Fruit fly (Drosophila melanogaster): ENCODE measurements around the gene CG12991.

The CG12991 gene

dm6 chrX:17580954-17581353 lies 1.3 kb downstream of the CG12991 start:
- no peak for TF ChIP-seq CrebA (GFP tag; optimal IDR thresholded peaks at IDR 0.05; ENCODE audit: borderline replicate concordance)
- no peak for TF ChIP-seq jim (GFP tag; optimal IDR thresholded peaks at IDR 0.05)
- TF ChIP-seq Dif (GFP tag; optimal IDR thresholded peaks at IDR 0.05; ENCODE audit: partially characterized antibody): no peak
- TF ChIP-seq woc (GFP tag; optimal IDR thresholded peaks at IDR 0.05): no peak
- TF ChIP-seq GATAd (GFP tag; optimal IDR thresholded peaks at IDR 0.05): no peak
- TF ChIP-seq HLH106 (tag; optimal IDR thresholded peaks at IDR 0.05): no peak
- TF ChIP-seq rgr (GFP tag; optimal IDR thresholded peaks at IDR 0.05): no peak
- TF ChIP-seq sv (GFP tag; optimal IDR thresholded peaks at IDR 0.05): no peak
- TF ChIP-seq tai (GFP tag; optimal IDR thresholded peaks at IDR 0.05): no peak
- no peak for TF ChIP-seq usp (GFP tag; optimal IDR thresholded peaks at IDR 0.05)

- TF ChIP-seq usp (GFP tag; optimal IDR thresholded peaks at IDR 0.05) (no peak), dsf (GFP tag; optimal IDR thresholded peaks at IDR 0.05; ENCODE audit: borderline replicate concordance) (no peak), h (GFP tag; optimal IDR thresholded peaks at IDR 0.05) (no peak), dmrt93B (GFP tag; optimal IDR thresholded peaks at IDR 0.05) (no peak), CG32264 (GFP tag; optimal IDR thresholded peaks at IDR 0.05) (no peak), Vsx2 (GFP tag; optimal IDR thresholded peaks at IDR 0.05; ENCODE audit: partially characterized antibody) (no peak), Hnf4 (GFP tag; optimal IDR thresholded peaks at IDR 0.05) (no peak), woc (GFP tag; optimal IDR thresholded peaks at IDR 0.05) (no peak), sv (GFP tag; optimal IDR thresholded peaks at IDR 0.05) (no peak), Abd-B (GFP tag; optimal IDR thresholded peaks at IDR 0.05) (no peak), Hr83 (GFP tag; optimal IDR thresholded peaks at IDR 0.05; ENCODE audit: poor library complexity, severe bottlenecking) (no peak), Jra (GFP tag; optimal IDR thresholded peaks at IDR 0.05) (no peak), psq (GFP tag; optimal IDR thresholded peaks at IDR 0.05) (peak; percentile 46), sage (GFP tag; optimal IDR thresholded peaks at IDR 0.05) (no peak), tai (GFP tag; optimal IDR thresholded peaks at IDR 0.05) (no peak), Rel (GFP tag; optimal IDR thresholded peaks at IDR 0.05) (no peak), Rel (tag; optimal IDR thresholded peaks at IDR 0.05) (no peak), Dif (GFP tag; optimal IDR thresholded peaks at IDR 0.05; ENCODE audit: partially characterized antibody) (no peak), foxo (GFP tag; optimal IDR thresholded peaks at IDR 0.05) (peak in 1 of 2 experiments; percentile 16), fru (GFP tag; optimal IDR thresholded peaks at IDR 0.05) (no peak), HLH106 (tag; optimal IDR thresholded peaks at IDR 0.05) (no peak), br (GFP tag; optimal IDR thresholded peaks at IDR 0.05) (no peak), Myc (optimal IDR thresholded peaks at IDR 0.05) (no peak), ey (GFP tag; optimal IDR thresholded peaks at IDR 0.05) (no peak), OdsH (GFP tag; optimal IDR thresholded peaks at IDR 0.05) (peak; percentile 14), N (GFP tag; optimal IDR thresholded peaks at IDR 0.05) (no peak), Sp1 (GFP tag; optimal IDR thresholded peaks at IDR 0.05) (no peak), Dfd (GFP tag; optimal IDR thresholded peaks at IDR 0.05) (no peak), lola (GFP tag; optimal IDR thresholded peaks at IDR 0.05) (no peak), CrebA (GFP tag; optimal IDR thresholded peaks at IDR 0.05; ENCODE audit: borderline replicate concordance) (no peak), rgr (GFP tag; optimal IDR thresholded peaks at IDR 0.05) (peak; percentile 38), CG9705 (GFP tag; optimal IDR thresholded peaks at IDR 0.05) (no peak), GATAd (GFP tag; optimal IDR thresholded peaks at IDR 0.05) (no peak), dl (GFP tag; optimal IDR thresholded peaks at IDR 0.05; ENCODE audit: insufficient read depth in 1 of 2, partially characterized antibody in 2 of 2) (no peak), Mio (GFP tag; optimal IDR thresholded peaks at IDR 0.05) (no peak)
Measured at dm6 chrX:17581606-17582281, 2.1 kb downstream of the CG12991 start.

dm6 chrX:17582650-17583049 lies 3.0 kb downstream of the CG12991 start:
- TF ChIP-seq dl (GFP tag; optimal IDR thresholded peaks at IDR 0.05; ENCODE audit: insufficient read depth in 1 of 2, partially characterized antibody in 2 of 2) (no peak), Vsx2 (GFP tag; optimal IDR thresholded peaks at IDR 0.05; ENCODE audit: partially characterized antibody) (no peak)

Data from whole organism, wandering third instar larva.